Worm (Caenorhabditis elegans) whole organism, midembryonic: ENCODE results near the gene F26D11.2.

ENCODE experiments used
- T22C8.4 ChIP-seq: fragments of 200-800 bp; sonication (Bioruptor generic); IDR thresholded peaks from 2 replicates; pipeline ENCODE4 v1.3.6; 2022; ENCODE audit warnings: missing genetic modification characterization, missing compliant biosample characterization
- cog-1 ChIP-seq: sonication (generic microtip); optimal IDR thresholded peaks from 2 replicates; lab custom pipeline; 2016; ENCODE audit warnings: missing genetic modification characterization, missing compliant biosample characterization
- flt-1 ChIP-seq: fragments of 200-800 bp; sonication (Bioruptor generic); IDR thresholded peaks from 2 replicates; pipeline ENCODE4 v1.3.6; 2022; ENCODE audit warnings: missing genetic modification characterization, missing compliant biosample characterization
- klf-2 ChIP-seq: fragments of 200-800 bp; sonication (Bioruptor generic); conservative IDR thresholded peaks from 2 replicates; pipeline ENCODE4 v1.3.6; 2022; ENCODE audit warnings: missing genetic modification reagents, missing genetic modification characterization, missing compliant biosample characterization
- med-1 ChIP-seq: sonication (generic microtip); optimal IDR thresholded peaks from 2 replicates; lab custom pipeline; 2017; ENCODE audit warnings: missing genetic modification characterization, mild to moderate bottlenecking, missing compliant biosample characterization, antibody characterized with exemption, missing genetic modification reagents; ENCODE audit not compliant: insufficient read depth
- ref-1 ChIP-seq: fragments of 200-800 bp; sonication (Bioruptor generic); conservative IDR thresholded peaks from 2 replicates; pipeline ENCODE4 v1.3.6; 2022; ENCODE audit warnings: missing genetic modification reagents, missing genetic modification characterization, missing compliant biosample characterization
- tab-1 ChIP-seq: fragments of 200-800 bp; sonication (Bioruptor generic); IDR thresholded peaks from 2 replicates; pipeline ENCODE4 v1.3.6; 2022; ENCODE audit warnings: missing genetic modification characterization, missing compliant biosample characterization
- ztf-23 ChIP-seq: fragments of 200-800 bp; sonication (Bioruptor generic); IDR thresholded peaks from 2 replicates; pipeline ENCODE4 v1.3.6; 2022; ENCODE audit warnings: missing genetic modification reagents, missing genetic modification characterization, missing compliant biosample characterization
- ztf-29 ChIP-seq: fragments of 200-800 bp; sonication (Bioruptor generic); IDR thresholded peaks from 2 replicates; pipeline ENCODE4 v1.3.6; 2022; ENCODE audit warnings: missing genetic modification reagents, missing genetic modification characterization, missing compliant biosample characterization

F26D11.2 gene

DNA sequence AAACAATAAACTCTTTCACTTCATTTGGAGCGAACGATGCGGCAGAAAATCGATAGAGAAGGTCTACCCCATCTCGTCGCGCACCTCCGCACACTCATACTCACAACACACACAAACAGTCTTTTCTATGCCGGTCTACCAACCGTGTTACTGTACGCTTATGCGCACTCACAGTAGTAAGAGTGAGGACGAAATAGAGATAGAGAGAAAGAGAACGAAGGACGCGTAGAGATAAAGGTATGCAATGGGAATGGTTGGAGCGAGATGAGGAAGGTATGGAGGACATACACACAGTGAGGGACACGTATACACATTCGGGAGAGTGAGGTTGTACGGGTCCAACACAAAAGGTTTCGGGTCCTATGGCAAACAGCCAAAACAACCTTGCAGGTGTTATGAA lies 19.7 kb downstream of the F26D11.2 start:
- peak; percentile 55; the same call in 1 of the 2 replicates for TF ChIP-seq T22C8.4 (GFP tag; lab: Robert Waterston, UW)
- no peak for TF ChIP-seq med-1 (GFP tag; lab: Kevin White, UChicago)
- peak; percentile 24; the same call in 1 of the 2 replicates for TF ChIP-seq flt-1 (GFP tag; lab: Robert Waterston, UW)
- no peak for TF ChIP-seq ztf-29
- no peak for TF ChIP-seq klf-2 (GFP tag; lab: Robert Waterston, UW)
- TF ChIP-seq cog-1, result peak; percentile 14
- 0 out of 2 replicates have a peak, but pooled peaks have one; percentile 30 for TF ChIP-seq ztf-23
- TF ChIP-seq tab-1 (GFP tag; lab: Robert Waterston, UW), result no peak
- TF ChIP-seq ref-1, result no peak

DNA sequence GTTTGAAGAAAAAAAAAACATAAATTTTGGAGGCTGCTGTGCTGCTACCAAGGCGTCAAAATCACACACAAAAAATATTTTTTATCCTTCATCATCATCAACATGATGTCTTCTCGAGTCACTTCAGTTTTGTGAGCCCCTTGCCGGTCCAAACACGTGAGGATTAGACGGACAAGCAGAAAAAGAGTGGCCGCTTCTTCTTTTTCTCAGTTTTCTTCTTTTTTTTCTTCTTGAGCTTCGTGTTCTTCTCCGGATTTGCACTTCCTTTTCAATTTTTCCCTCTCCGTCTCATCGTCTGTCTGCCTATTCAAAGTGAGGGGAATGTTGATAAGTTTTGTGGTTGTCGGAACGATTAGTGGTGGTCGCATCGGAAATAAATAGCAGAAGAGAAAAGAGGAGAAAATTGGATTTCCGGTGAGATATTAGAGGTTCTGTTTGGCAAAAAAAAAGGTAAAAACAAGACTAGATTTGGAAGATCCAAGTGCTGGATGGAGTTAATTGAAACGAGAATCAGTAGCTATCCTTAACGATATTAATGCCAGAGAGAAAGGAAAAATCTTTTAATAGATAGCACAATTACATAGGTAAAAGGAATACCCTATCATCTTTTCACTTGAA lies 21.4 kb downstream of the F26D11.2 start:
- TF ChIP-seq cog-1 (no peak), ztf-29 (no peak), ztf-23 (no peak), med-1 (GFP tag; lab: Kevin White, UChicago) (no peak), ref-1 (no peak), T22C8.4 (GFP tag; lab: Robert Waterston, UW) (no peak), klf-2 (GFP tag; lab: Robert Waterston, UW) (no peak), flt-1 (GFP tag; lab: Robert Waterston, UW) (no peak), tab-1 (GFP tag; lab: Robert Waterston, UW) (no peak)

- TF ChIP-seq T22C8.4 (GFP tag; lab: Robert Waterston, UW) (no peak), klf-2 (GFP tag; lab: Robert Waterston, UW) (no peak)
Observed at ce11 chrV:7980993-7981595, 22.0 kb downstream of the F26D11.2 start, which contains the start of gene F26D11.1. F26D11.1 (plus strand) TSS chrV:7981545.

DNA sequence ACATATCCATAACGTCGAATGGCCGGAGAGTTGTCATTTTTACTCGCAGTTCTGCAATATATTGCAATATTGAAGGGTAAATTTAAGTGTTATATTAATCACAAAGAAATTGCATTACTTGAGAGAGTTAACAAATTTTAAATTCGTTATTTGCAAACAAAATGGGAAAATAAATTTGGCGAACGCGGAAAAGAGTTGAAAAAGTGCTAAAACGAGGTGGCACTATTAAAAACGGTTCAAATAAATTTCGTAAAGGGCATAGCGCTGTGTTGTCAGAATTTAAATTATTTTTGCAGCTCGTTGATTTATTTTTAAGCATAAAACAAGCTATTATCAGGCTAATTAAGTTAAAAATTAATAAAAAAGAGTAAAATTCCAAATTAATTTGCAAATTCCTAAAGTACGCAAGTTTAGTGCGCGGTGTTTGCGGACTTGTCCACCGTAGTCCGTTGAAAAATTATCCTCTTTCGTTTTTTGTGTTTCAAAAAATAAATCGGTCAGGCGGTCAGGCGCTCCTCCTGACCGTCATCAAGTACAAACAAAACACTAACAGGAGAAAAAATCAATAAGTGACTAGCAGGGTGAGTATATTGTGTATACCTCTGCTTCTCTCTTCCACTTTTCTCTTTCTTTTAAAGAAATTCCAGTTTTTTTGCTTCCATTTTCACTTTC lies 24.4 kb downstream of the F26D11.2 start, which contains the start of the genes natb-1 and abhd-12:
TSS of gene natb-1 (minus strand) at position 51 of the 672 bp plus-strand sequence.
TSS of gene abhd-12 (plus strand) at position 499 of the 672 bp plus-strand sequence.
- TF ChIP-seq flt-1 (GFP tag; lab: Robert Waterston, UW) (0 out of 2 replicates have a peak, but pooled peaks have one; percentile 52), cog-1 (no peak)

- TF ChIP-seq flt-1 (GFP tag; lab: Robert Waterston, UW), result no peak
- no peak for TF ChIP-seq ztf-29
- TF ChIP-seq cog-1, result no peak
- no peak for TF ChIP-seq T22C8.4 (GFP tag; lab: Robert Waterston, UW)
- TF ChIP-seq ref-1, result no peak
- no peak for TF ChIP-seq tab-1 (GFP tag; lab: Robert Waterston, UW)
- TF ChIP-seq ztf-23, result no peak
- TF ChIP-seq med-1 (GFP tag; lab: Kevin White, UChicago), result no peak
- TF ChIP-seq klf-2 (GFP tag; lab: Robert Waterston, UW), result no peak
Observed at ce11 chrV:7985860-7986259, 26.8 kb downstream of the F26D11.2 start, which contains the start of gene Y97E10AL.1. Y97E10AL.1 (plus strand) TSS chrV:7986160.

ce11 chrV:7994570-7994969 lies 35.5 kb downstream of the F26D11.2 start, which contains the start of gene ceh-76:
ceh-76 (minus strand) TSS chrV:7994670.
- TF ChIP-seq med-1 (GFP tag; lab: Kevin White, UChicago), result no peak
- TF ChIP-seq tab-1 (GFP tag; lab: Robert Waterston, UW), result no peak
- no peak for TF ChIP-seq klf-2 (GFP tag; lab: Robert Waterston, UW)
- no peak for TF ChIP-seq T22C8.4 (GFP tag; lab: Robert Waterston, UW)
- TF ChIP-seq flt-1 (GFP tag; lab: Robert Waterston, UW), result no peak
- no peak for TF ChIP-seq ztf-23
- TF ChIP-seq ztf-29, result no peak
- no peak for TF ChIP-seq cog-1
- no peak for TF ChIP-seq ref-1

DNA sequence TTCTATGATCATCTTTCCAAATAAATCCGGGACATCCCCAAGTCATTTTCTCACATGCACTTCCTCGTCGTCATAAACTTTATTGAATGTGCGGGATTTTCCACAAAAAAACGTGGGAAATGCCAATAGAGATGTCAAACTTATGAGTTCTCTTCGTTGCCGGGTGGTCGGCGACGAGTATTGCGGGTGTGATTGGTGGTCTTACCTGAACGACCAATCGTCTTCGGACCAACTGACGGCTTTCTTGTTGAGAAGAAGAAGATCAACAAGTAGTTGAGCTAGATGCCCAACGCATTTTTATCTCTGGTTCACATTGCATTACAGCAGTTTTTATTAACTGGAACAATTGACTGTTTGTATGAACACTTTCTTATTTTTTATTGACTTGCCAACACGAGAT lies 36.1 kb downstream of the F26D11.2 start:
- TF ChIP-seq klf-2 (GFP tag; lab: Robert Waterston, UW), result no peak
- no peak for TF ChIP-seq cog-1
- no peak for TF ChIP-seq ztf-29
- no peak for TF ChIP-seq T22C8.4 (GFP tag; lab: Robert Waterston, UW)

DNA sequence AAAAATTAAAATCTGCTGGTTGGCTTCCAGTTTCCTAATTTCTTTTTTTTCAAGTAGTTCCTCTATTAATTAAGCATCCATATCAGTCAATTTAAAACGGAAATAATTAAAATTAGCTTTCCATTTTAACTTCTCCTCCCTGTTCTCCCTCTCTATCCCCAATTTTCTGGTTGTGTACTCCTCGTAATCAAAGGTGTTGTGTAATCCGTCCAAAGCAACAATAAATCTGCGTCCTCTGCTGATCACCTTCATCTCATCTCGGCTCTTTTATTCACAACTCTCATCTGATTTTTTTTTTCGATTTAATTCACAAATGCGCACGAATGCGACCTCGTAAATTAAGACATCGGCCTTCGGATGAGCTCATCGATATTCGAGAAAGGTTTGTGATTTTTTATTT lies 36.8 kb downstream of the F26D11.2 start, which contains the start of gene Y97E10AR.2:
TSS of gene Y97E10AR.2 (plus strand) at position 301 of the 400 bp plus-strand sequence.
- TF ChIP-seq ref-1 (no peak), flt-1 (GFP tag; lab: Robert Waterston, UW) (no peak), ztf-23 (no peak), med-1 (GFP tag; lab: Kevin White, UChicago) (no peak), ztf-29 (no peak), tab-1 (GFP tag; lab: Robert Waterston, UW) (no peak), T22C8.4 (GFP tag; lab: Robert Waterston, UW) (no peak), cog-1 (no peak), klf-2 (GFP tag; lab: Robert Waterston, UW) (no peak)

DNA sequence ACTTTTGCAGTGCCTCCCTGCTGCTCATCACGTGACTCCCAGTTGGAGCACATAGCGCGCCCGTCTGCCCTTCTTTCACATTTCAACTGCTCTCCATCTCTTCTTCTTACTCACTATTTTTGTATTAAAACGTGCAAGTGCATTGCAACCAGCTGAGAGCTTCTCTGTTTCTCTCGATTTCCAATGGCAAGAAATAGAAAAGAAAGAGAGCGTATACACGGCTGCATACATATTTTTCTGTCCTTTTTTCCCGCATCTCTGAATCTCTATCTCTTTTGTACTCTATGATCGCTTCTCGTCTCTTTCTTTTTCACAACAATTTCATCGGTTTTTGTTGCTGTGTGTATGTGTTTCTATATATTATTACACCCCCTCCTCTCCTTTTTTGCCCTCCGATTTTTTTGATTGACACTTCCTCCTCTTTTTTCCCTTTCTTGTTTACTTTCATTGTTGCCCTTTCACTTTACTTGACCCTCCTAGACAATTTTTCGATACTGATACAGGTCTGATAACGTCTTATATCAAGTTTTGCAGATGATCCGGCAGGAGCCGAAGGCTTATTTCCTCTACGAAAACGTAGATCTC lies 42.0 kb downstream of the F26D11.2 start, which contains the start of gene Y97E10AR.1:
TSS of gene Y97E10AR.1 (plus strand) at position 535 of the 585 bp plus-strand sequence.
- TF ChIP-seq med-1 (GFP tag; lab: Kevin White, UChicago) (no peak), flt-1 (GFP tag; lab: Robert Waterston, UW) (no peak), T22C8.4 (GFP tag; lab: Robert Waterston, UW) (no peak), ztf-29 (no peak), ref-1 (no peak), klf-2 (GFP tag; lab: Robert Waterston, UW) (no peak), tab-1 (GFP tag; lab: Robert Waterston, UW) (no peak), cog-1 (peak; percentile 72), ztf-23 (peak; percentile 5; the same call in 1 of the 2 replicates)
